Fruit fly (Drosophila melanogaster): Measurements from ENCODE around the gene MED14.

Gene MED14

dm6 chr3L:627370-627769, 34.3 kb downstream of the MED14 start:
- no peak for TF ChIP-seq pan (optimal IDR thresholded peaks at IDR 0.05)
- TF ChIP-seq EcR (GFP tag; optimal IDR thresholded peaks at IDR 0.05), result no peak
- TF ChIP-seq CG8478 (optimal IDR thresholded peaks at IDR 0.05), result no peak

- TF ChIP-seq pan (optimal IDR thresholded peaks at IDR 0.05) (no peak), EcR (GFP tag; optimal IDR thresholded peaks at IDR 0.05) (peak in 1 of 2 experiments; percentile 61), CG8478 (optimal IDR thresholded peaks at IDR 0.05) (peak; percentile 49), psq (optimal IDR thresholded peaks at IDR 0.05) (no peak), Dll (optimal IDR thresholded peaks at IDR 0.05) (peak; percentile 70), usp (GFP tag; optimal IDR thresholded peaks at IDR 0.05) (no peak)
Observed at dm6 chr3L:627819-628601, 35.0 kb downstream of the MED14 start.

dm6 chr3L:628654-629285, 35.7 kb downstream of the MED14 start:
- TF ChIP-seq pan (optimal IDR thresholded peaks at IDR 0.05), result no peak
- no peak for TF ChIP-seq Dll (optimal IDR thresholded peaks at IDR 0.05)
- TF ChIP-seq usp (GFP tag; optimal IDR thresholded peaks at IDR 0.05), result no peak
- TF ChIP-seq EcR (GFP tag; optimal IDR thresholded peaks at IDR 0.05), result no peak
- TF ChIP-seq CG8478 (optimal IDR thresholded peaks at IDR 0.05), result no peak
- TF ChIP-seq psq (optimal IDR thresholded peaks at IDR 0.05), result no peak

- no peak for TF ChIP-seq usp (GFP tag; optimal IDR thresholded peaks at IDR 0.05)
Observed at dm6 chr3L:629353-629915, 36.4 kb downstream of the MED14 start.

dm6 chr3L:629916-630663, 37.0 kb downstream of the MED14 start:
- TF ChIP-seq Dll (optimal IDR thresholded peaks at IDR 0.05), result peak; percentile 3
- TF ChIP-seq EcR (GFP tag; optimal IDR thresholded peaks at IDR 0.05), result no peak
- TF ChIP-seq usp (GFP tag; optimal IDR thresholded peaks at IDR 0.05), result no peak
- TF ChIP-seq psq (optimal IDR thresholded peaks at IDR 0.05), result no peak
- TF ChIP-seq CG8478 (optimal IDR thresholded peaks at IDR 0.05), result no peak
- no peak for TF ChIP-seq pan (optimal IDR thresholded peaks at IDR 0.05)

- no peak for TF ChIP-seq psq (optimal IDR thresholded peaks at IDR 0.05)
- TF ChIP-seq Dll (optimal IDR thresholded peaks at IDR 0.05), result peak; percentile 5
- TF ChIP-seq usp (GFP tag; optimal IDR thresholded peaks at IDR 0.05), result no peak
Observed at dm6 chr3L:630666-631065, 37.6 kb downstream of the MED14 start.

- no peak for TF ChIP-seq EcR (GFP tag; optimal IDR thresholded peaks at IDR 0.05)
- TF ChIP-seq usp (GFP tag; optimal IDR thresholded peaks at IDR 0.05), result no peak
- TF ChIP-seq CG8478 (optimal IDR thresholded peaks at IDR 0.05), result no peak
- TF ChIP-seq pan (optimal IDR thresholded peaks at IDR 0.05), result no peak
Observed at dm6 chr3L:632058-632457, 39.0 kb downstream of the MED14 start.

dm6 chr3L:633272-634254, 40.5 kb downstream of the MED14 start:
- no peak for TF ChIP-seq EcR (GFP tag; optimal IDR thresholded peaks at IDR 0.05)
- TF ChIP-seq psq (optimal IDR thresholded peaks at IDR 0.05), result no peak
- no peak for TF ChIP-seq Dll (optimal IDR thresholded peaks at IDR 0.05)
- no peak for TF ChIP-seq usp (GFP tag; optimal IDR thresholded peaks at IDR 0.05)
- TF ChIP-seq CG8478 (optimal IDR thresholded peaks at IDR 0.05), result no peak
- TF ChIP-seq pan (optimal IDR thresholded peaks at IDR 0.05), result no peak

- TF ChIP-seq usp (GFP tag; optimal IDR thresholded peaks at IDR 0.05) (no peak), CG8478 (optimal IDR thresholded peaks at IDR 0.05) (no peak), psq (optimal IDR thresholded peaks at IDR 0.05) (no peak), pan (optimal IDR thresholded peaks at IDR 0.05) (no peak), EcR (GFP tag; optimal IDR thresholded peaks at IDR 0.05) (no peak), Dll (optimal IDR thresholded peaks at IDR 0.05) (no peak)
Observed at dm6 chr3L:634319-635015, 41.4 kb downstream of the MED14 start.

dm6 chr3L:635016-635363, 41.9 kb downstream of the MED14 start:
- peak in 1 of 2 experiments; percentile 87 for TF ChIP-seq EcR (GFP tag; optimal IDR thresholded peaks at IDR 0.05)
- TF ChIP-seq CG8478 (optimal IDR thresholded peaks at IDR 0.05), result no peak
- no peak for TF ChIP-seq psq (optimal IDR thresholded peaks at IDR 0.05)
- TF ChIP-seq pan (optimal IDR thresholded peaks at IDR 0.05), result no peak
- TF ChIP-seq Dll (optimal IDR thresholded peaks at IDR 0.05), result no peak
- TF ChIP-seq usp (GFP tag; optimal IDR thresholded peaks at IDR 0.05), result no peak

- TF ChIP-seq usp (GFP tag; optimal IDR thresholded peaks at IDR 0.05) (no peak), pan (optimal IDR thresholded peaks at IDR 0.05) (no peak)
Observed at dm6 chr3L:635529-635928, 42.5 kb downstream of the MED14 start.
